Fruit fly (Drosophila melanogaster) S2 (cell line): ENCODE results near the gene pnt.

Experiments
- CG8478 ChIP-seq: fragments of >200 bp; optimal IDR thresholded peaks from 2 replicates; lab custom pipeline; 2018
- CTCF ChIP-seq, 2 experiments: fragments of >200 bp; optimal IDR thresholded peaks; 2 replicates each; lab custom pipeline; 2018

- TF ChIP-seq CG8478 = no peak
- TF ChIP-seq CTCF (optimal IDR thresholded peaks at IDR 0.05; lab: Kevin White, UChicago) = no peak
Observed at dm6 chr3R:23365028-23365427, 19.1 kb upstream of the pnt start.
